Worm (Caenorhabditis elegans): ENCODE results near the gene F15B10.3.

The F15B10.3 gene

ce11 chrIV:6576728-6577101 is 25.8 kb upstream of the F15B10.3 start:
- TF ChIP-seq nhr-102 (tag; optimal IDR thresholded peaks at IDR 0.05) (peak; percentile 26), hif-1 (tag; optimal IDR thresholded peaks at IDR 0.05) (peak in 1 of 2 experiments; percentile 17), unc-62 (GFP tag; optimal IDR thresholded peaks at IDR 0.05 in 1 of 2) (no peak), unc-62 (tag; optimal IDR thresholded peaks at IDR 0.05) (no peak), lin-13 (GFP tag; optimal IDR thresholded peaks at IDR 0.05) (peak; percentile 16), Y48G9A.11 (GFP tag; IDR thresholded peaks at IDR 0.05) (no peak), madf-9 (GFP tag; conservative IDR thresholded peaks at IDR 0.05) (peak; percentile 49; the same call in 1 of the 2 replicates), lsy-2 (tag; optimal IDR thresholded peaks at IDR 0.05) (peak in 1 of 2 experiments; percentile 27), arid-1 (GFP tag; conservative IDR thresholded peaks at IDR 0.05) (0 out of 2 replicates have a peak, but pooled peaks have one; percentile 36), Y75B8A.6 (GFP tag; IDR thresholded peaks at IDR 0.05) (no peak), mdl-1 (tag; optimal IDR thresholded peaks at IDR 0.05) (peak in 1 of 2 experiments; percentile 36), mep-1 (tag; optimal IDR thresholded peaks at IDR 0.05) (peak; percentile 65), madf-5 (GFP tag; IDR thresholded peaks at IDR 0.05) (no peak), nhr-25 (tag; optimal IDR thresholded peaks at IDR 0.05; ENCODE audit: borderline replicate concordance, insufficient read depth) (peak; percentile 63), nhr-6 (tag; optimal IDR thresholded peaks at IDR 0.05) (peak; percentile 30), zfp-3 (GFP tag; conservative IDR thresholded peaks at IDR 0.05) (no peak), dmd-6 (GFP tag; IDR thresholded peaks at IDR 0.05) (peak; percentile 19; the same call in 1 of the 2 replicates), hmg-1.1 (GFP tag; IDR thresholded peaks at IDR 0.05) (peak; percentile 45), mxl-3 (GFP tag; optimal IDR thresholded peaks at IDR 0.05) (peak; percentile 30), dve-1 (tag; optimal IDR thresholded peaks at IDR 0.05; ENCODE audit: insufficient read depth) (peak; percentile 87), pha-4 (GFP tag; IDR thresholded peaks at IDR 0.05) (no peak), pha-4 (tag; optimal IDR thresholded peaks at IDR 0.05) (peak; percentile 32), sdz-12 (GFP tag; optimal IDR thresholded peaks at IDR 0.05) (no peak), hlh-11 (tag; optimal IDR thresholded peaks at IDR 0.05) (peak; percentile 81), lin-38 (GFP tag; IDR thresholded peaks at IDR 0.05) (peak; percentile 49), ama-1 (optimal IDR thresholded peaks at IDR 0.05) (no peak), hlh-30 (tag; optimal IDR thresholded peaks at IDR 0.05; ENCODE audit: insufficient read depth) (peak; percentile 59), nhr-28 (tag; optimal IDR thresholded peaks at IDR 0.05) (peak; percentile 67), mes-2 (tag; optimal IDR thresholded peaks at IDR 0.05; ENCODE audit: poor library complexity, severe bottlenecking) (peak; percentile 41), aly-2 (tag; optimal IDR thresholded peaks at IDR 0.05) (no peak), daf-16 (GFP tag; optimal IDR thresholded peaks at IDR 0.05) (peak in 1 of 2 experiments; percentile 1), daf-16 (tag; optimal IDR thresholded peaks at IDR 0.05) (peak; percentile 67), T26A8.4 (GFP tag; IDR thresholded peaks at IDR 0.05) (0 out of 2 replicates have a peak, but pooled peaks have one; percentile 13)

- TF ChIP-seq madf-9 (GFP tag; conservative IDR thresholded peaks at IDR 0.05) (no peak), F49E8.2 (tag; optimal IDR thresholded peaks at IDR 0.05; ENCODE audit: borderline replicate concordance) (no peak), F44E2.7 (GFP tag; IDR thresholded peaks at IDR 0.05) (no peak), lin-15B (tag; optimal IDR thresholded peaks at IDR 0.05) (no peak), ztf-11 (tag; optimal IDR thresholded peaks at IDR 0.05) (no peak), nhr-28 (tag; optimal IDR thresholded peaks at IDR 0.05) (no peak), jun-1 (tag; optimal IDR thresholded peaks at IDR 0.05) (no peak), snpc-4 (tag; optimal IDR thresholded peaks at IDR 0.05) (no peak), unc-39 (tag; optimal IDR thresholded peaks at IDR 0.05) (no peak), F10B5.3 (tag; optimal IDR thresholded peaks at IDR 0.05) (no peak), mxl-2 (GFP tag; conservative IDR thresholded peaks at IDR 0.05) (no peak), fkh-10 (GFP tag; optimal IDR thresholded peaks at IDR 0.05) (no peak), ZK337.2 (GFP tag; IDR thresholded peaks at IDR 0.05) (no peak)
Observed at ce11 chrIV:6577914-6578313, 24.6 kb upstream of the F15B10.3 start, which contains the start of gene C43G2.3. TSS of gene C43G2.3 (plus strand) at chrIV:6578214.
